Worm (Caenorhabditis elegans): ENCODE measurements around the gene srx-51.
"Not testable (repeated sequence)": the region's sequence is repeated elsewhere in the genome, so short reads cannot be mapped to it uniquely, and the experiment has no call there.

The srx-51 gene

ce11 chrV:15309011-15309410, 27.3 kb downstream of the srx-51 start, which contains the start of gene srz-10:
srz-10 (minus strand) TSS chrV:15309098.
- TF ChIP-seq ztf-29 (GFP tag; IDR thresholded peaks at IDR 0.05) (no peak), klf-2 (GFP tag; conservative IDR thresholded peaks at IDR 0.05) (no peak), tab-1 (GFP tag; IDR thresholded peaks at IDR 0.05) (no peak), T22C8.4 (GFP tag; IDR thresholded peaks at IDR 0.05) (no peak), flt-1 (GFP tag; IDR thresholded peaks at IDR 0.05) (no peak), ref-1 (GFP tag; conservative IDR thresholded peaks at IDR 0.05) (no peak), ztf-23 (GFP tag; IDR thresholded peaks at IDR 0.05) (no peak), med-1 (GFP tag; optimal IDR thresholded peaks at IDR 0.05; ENCODE audit: insufficient read depth) (no peak), cog-1 (tag; optimal IDR thresholded peaks at IDR 0.05) (no peak)

- TF ChIP-seq ref-1 (GFP tag; conservative IDR thresholded peaks at IDR 0.05) (no peak), T22C8.4 (GFP tag; IDR thresholded peaks at IDR 0.05) (no peak), klf-2 (GFP tag; conservative IDR thresholded peaks at IDR 0.05) (no peak), flt-1 (GFP tag; IDR thresholded peaks at IDR 0.05) (no peak), ztf-29 (GFP tag; IDR thresholded peaks at IDR 0.05) (no peak), med-1 (GFP tag; optimal IDR thresholded peaks at IDR 0.05; ENCODE audit: insufficient read depth) (no peak), cog-1 (tag; optimal IDR thresholded peaks at IDR 0.05) (no peak), ztf-23 (GFP tag; IDR thresholded peaks at IDR 0.05) (no peak), tab-1 (GFP tag; IDR thresholded peaks at IDR 0.05) (no peak)
Observed at ce11 chrV:15310780-15311179, 29.1 kb downstream of the srx-51 start, which contains the start of gene irld-62. irld-62 (plus strand) TSS chrV:15311080.

- TF ChIP-seq T22C8.4 (GFP tag; IDR thresholded peaks at IDR 0.05) (no peak), flt-1 (GFP tag; IDR thresholded peaks at IDR 0.05) (no peak), ztf-29 (GFP tag; IDR thresholded peaks at IDR 0.05) (no peak), cog-1 (tag; optimal IDR thresholded peaks at IDR 0.05) (no peak), med-1 (GFP tag; optimal IDR thresholded peaks at IDR 0.05; ENCODE audit: insufficient read depth) (no peak), klf-2 (GFP tag; conservative IDR thresholded peaks at IDR 0.05) (no peak), ztf-23 (GFP tag; IDR thresholded peaks at IDR 0.05) (no peak), tab-1 (GFP tag; IDR thresholded peaks at IDR 0.05) (no peak), ref-1 (GFP tag; conservative IDR thresholded peaks at IDR 0.05) (no peak)
Observed at ce11 chrV:15313529-15313928, 31.8 kb downstream of the srx-51 start.

ce11 chrV:15315827-15316527, 34.3 kb downstream of the srx-51 start, which contains the start of the genes srt-22 and nhr-246:
srt-22 (minus strand) TSS chrV:15315927.
nhr-246 (plus strand) TSS chrV:15316477.
- no peak for TF ChIP-seq T22C8.4 (GFP tag; IDR thresholded peaks at IDR 0.05)
- no peak for TF ChIP-seq flt-1 (GFP tag; IDR thresholded peaks at IDR 0.05)
- no peak for TF ChIP-seq ref-1 (GFP tag; conservative IDR thresholded peaks at IDR 0.05)
- no peak for TF ChIP-seq med-1 (GFP tag; optimal IDR thresholded peaks at IDR 0.05; ENCODE audit: insufficient read depth)
- TF ChIP-seq cog-1 (tag; optimal IDR thresholded peaks at IDR 0.05): no peak
- no peak for TF ChIP-seq ztf-23 (GFP tag; IDR thresholded peaks at IDR 0.05)
- no peak for TF ChIP-seq ztf-29 (GFP tag; IDR thresholded peaks at IDR 0.05)
- no peak for TF ChIP-seq tab-1 (GFP tag; IDR thresholded peaks at IDR 0.05)

ce11 chrV:15318638-15319037, 36.9 kb downstream of the srx-51 start, which contains the start of gene nhr-291:
nhr-291 (plus strand) TSS chrV:15318961.
- no peak for TF ChIP-seq ztf-29 (GFP tag; IDR thresholded peaks at IDR 0.05)
- no peak for TF ChIP-seq cog-1 (tag; optimal IDR thresholded peaks at IDR 0.05)
- no peak for TF ChIP-seq T22C8.4 (GFP tag; IDR thresholded peaks at IDR 0.05)

ce11 chrV:15320756-15321332, 39.1 kb downstream of the srx-51 start:
- TF ChIP-seq flt-1 (GFP tag; IDR thresholded peaks at IDR 0.05): peak; percentile 84

- not testable (repeated sequence) for TF ChIP-seq ztf-23 (GFP tag; IDR thresholded peaks at IDR 0.05); T22C8.4 (GFP tag; IDR thresholded peaks at IDR 0.05); cog-1 (tag; optimal IDR thresholded peaks at IDR 0.05)
Observed at ce11 chrV:15322653-15323052, 41.0 kb downstream of the srx-51 start, which contains the start of gene nhr-247. nhr-247 (plus strand) TSS chrV:15322982.

- no peak for TF ChIP-seq ztf-29 (GFP tag; IDR thresholded peaks at IDR 0.05)
- TF ChIP-seq med-1 (GFP tag; optimal IDR thresholded peaks at IDR 0.05; ENCODE audit: insufficient read depth): no peak
- no peak for TF ChIP-seq flt-1 (GFP tag; IDR thresholded peaks at IDR 0.05)
- TF ChIP-seq ztf-23 (GFP tag; IDR thresholded peaks at IDR 0.05): no peak
- TF ChIP-seq klf-2 (GFP tag; conservative IDR thresholded peaks at IDR 0.05): no peak
- TF ChIP-seq T22C8.4 (GFP tag; IDR thresholded peaks at IDR 0.05): no peak
- no peak for TF ChIP-seq cog-1 (tag; optimal IDR thresholded peaks at IDR 0.05)
- no peak for TF ChIP-seq ref-1 (GFP tag; conservative IDR thresholded peaks at IDR 0.05)
- TF ChIP-seq tab-1 (GFP tag; IDR thresholded peaks at IDR 0.05): no peak
Observed at ce11 chrV:15323417-15323816, 41.7 kb downstream of the srx-51 start.

ce11 chrV:15327745-15328447, 46.2 kb downstream of the srx-51 start, which contains the start of gene ZK1037.6:
ZK1037.6 (minus strand) TSS chrV:15327795.
- TF ChIP-seq med-1 (GFP tag; optimal IDR thresholded peaks at IDR 0.05; ENCODE audit: insufficient read depth): no peak
- no peak for TF ChIP-seq klf-2 (GFP tag; conservative IDR thresholded peaks at IDR 0.05)
- no peak for TF ChIP-seq ztf-23 (GFP tag; IDR thresholded peaks at IDR 0.05)
- TF ChIP-seq flt-1 (GFP tag; IDR thresholded peaks at IDR 0.05): no peak
- no peak for TF ChIP-seq cog-1 (tag; optimal IDR thresholded peaks at IDR 0.05)
- no peak for TF ChIP-seq tab-1 (GFP tag; IDR thresholded peaks at IDR 0.05)
- TF ChIP-seq T22C8.4 (GFP tag; IDR thresholded peaks at IDR 0.05): no peak
- TF ChIP-seq ztf-29 (GFP tag; IDR thresholded peaks at IDR 0.05): no peak
- no peak for TF ChIP-seq ref-1 (GFP tag; conservative IDR thresholded peaks at IDR 0.05)

Measured in whole organism, midembryonic.